Fruit fly (Drosophila melanogaster) whole organism, embryonic: ENCODE data around the gene CG12974.
A peak's percentile ranks its signal among the peaks of the same experiment; 100 is the strongest.

ENCODE experiments used
- Abd-B ChIP-seq: fragments of 200-800 bp; sonication (Bioruptor generic); optimal IDR thresholded peaks from 2 replicates; lab custom pipeline; 2018; ENCODE audit warnings: missing biosample characterization, mild to moderate bottlenecking, missing genetic modification characterization, moderate library complexity
- Adf1 ChIP-seq: fragments of 200-800 bp; sonication (Bioruptor generic); IDR thresholded peaks from 2 replicates; pipeline ENCODE4 v1.3.6; 2022; ENCODE audit warnings: missing biosample characterization, missing genetic modification characterization
- CG1024 ChIP-seq: fragments of 200-800 bp; sonication (Bioruptor generic); IDR thresholded peaks from 2 replicates; pipeline ENCODE4 v1.3.6; 2022; ENCODE audit warnings: missing biosample characterization, missing genetic modification characterization
- CG12659 ChIP-seq: fragments of 200-800 bp; sonication (Bioruptor generic); optimal IDR thresholded peaks from 3 replicates; lab custom pipeline; 2017; ENCODE audit warnings: mild to moderate bottlenecking, missing biosample characterization, missing genetic modification reagents, missing genetic modification characterization
- CG13123 ChIP-seq: fragments of 200-800 bp; sonication (Bioruptor generic); optimal IDR thresholded peaks from 2 replicates; lab custom pipeline; 2016; ENCODE audit warnings: missing biosample characterization, missing genetic modification characterization
- CG13287 ChIP-seq: fragments of 200-800 bp; sonication (Bioruptor generic); IDR thresholded peaks from 2 replicates; pipeline ENCODE4 v1.3.6; 2022; ENCODE audit warnings: missing biosample characterization, missing genetic modification characterization; ENCODE audit not compliant: partially characterized antibody
- CG1529 ChIP-seq: fragments of 200-800 bp; sonication (Bioruptor generic); optimal IDR thresholded peaks from 3 replicates; lab custom pipeline; 2018; ENCODE audit warnings: missing biosample characterization, missing genetic modification characterization
- CG15479 ChIP-seq: fragments of 200-800 bp; sonication (Bioruptor generic); optimal IDR thresholded peaks from 3 replicates; lab custom pipeline; 2019; ENCODE audit warnings: missing biosample characterization, mild to moderate bottlenecking, missing genetic modification characterization, moderate library complexity
- CG15601 ChIP-seq: fragments of 200-800 bp; sonication (Bioruptor generic); optimal IDR thresholded peaks from 3 replicates; lab custom pipeline; 2019; ENCODE audit warnings: missing biosample characterization, mild to moderate bottlenecking, missing genetic modification characterization, moderate library complexity
- CG17361 ChIP-seq: fragments of 200-800 bp; sonication (Bioruptor generic); IDR thresholded peaks from 3 replicates; pipeline ENCODE4 v1.3.6; 2022; ENCODE audit warnings: missing biosample characterization, missing genetic modification characterization
- CG2875 ChIP-seq: fragments of 200-800 bp; sonication (Bioruptor generic); optimal IDR thresholded peaks from 2 replicates; lab custom pipeline; 2017; ENCODE audit warnings: missing biosample characterization, mild to moderate bottlenecking, missing genetic modification characterization, missing genetic modification reagents
- CG31224 ChIP-seq: fragments of 200-800 bp; sonication (Bioruptor generic); IDR thresholded peaks from 2 replicates; pipeline ENCODE4 v1.3.6; 2022; ENCODE audit warnings: missing biosample characterization, missing genetic modification characterization
- CG3407 ChIP-seq: fragments of 200-800 bp; sonication (Bioruptor generic); optimal IDR thresholded peaks from 2 replicates; lab custom pipeline; 2018; ENCODE audit warnings: missing biosample characterization, mild to moderate bottlenecking, missing genetic modification characterization
- CG4854 ChIP-seq: fragments of 200-800 bp; sonication (Bioruptor generic); optimal IDR thresholded peaks from 2 replicates; lab custom pipeline; 2016; ENCODE audit warnings: missing biosample characterization, missing genetic modification characterization, inconsistent platforms
- CG8089 ChIP-seq: fragments of 200-800 bp; sonication (Bioruptor generic); optimal IDR thresholded peaks from 3 replicates; lab custom pipeline; 2016; ENCODE audit warnings: missing biosample characterization, missing genetic modification characterization
- CG8944 ChIP-seq: fragments of 200-800 bp; sonication (Bioruptor generic); optimal IDR thresholded peaks from 3 replicates; lab custom pipeline; 2016; ENCODE audit warnings: missing biosample characterization, missing genetic modification characterization
- D19B ChIP-seq: fragments of 200-800 bp; sonication (Bioruptor generic); optimal IDR thresholded peaks from 2 replicates; lab custom pipeline; 2017; ENCODE audit warnings: missing biosample characterization, mild to moderate bottlenecking, missing genetic modification characterization
- E2f2 ChIP-seq: fragments of 200-800 bp; sonication (Bioruptor generic); IDR thresholded peaks from 2 replicates; pipeline ENCODE4 v1.3.6; 2022; ENCODE audit warnings: missing biosample characterization, missing genetic modification characterization
- Eip74EF ChIP-seq, 2 experiments: fragments of 200-800 bp in 1 of 2; fragments of >200 bp in 1 of 2; sonication (Bioruptor generic) in 1 of 2; optimal IDR thresholded peaks; 2 replicates each; lab custom pipeline; 2017 to 2019; ENCODE audit warnings: missing biosample characterization in 2 of 2, missing genetic modification characterization in 2 of 2, mild to moderate bottlenecking in 1 of 2, moderate library complexity in 1 of 2
- Elba2 ChIP-seq: fragments of 200-800 bp; sonication (Bioruptor generic); optimal IDR thresholded peaks from 3 replicates; lab custom pipeline; 2016; ENCODE audit warnings: missing biosample characterization, missing genetic modification characterization
- Hr3 ChIP-seq: fragments of 200-800 bp; sonication (Bioruptor generic); optimal IDR thresholded peaks from 3 replicates; lab custom pipeline; 2016; ENCODE audit warnings: missing biosample characterization, missing genetic modification characterization
- Meics ChIP-seq: fragments of 200-800 bp; sonication (Bioruptor generic); optimal IDR thresholded peaks from 2 replicates; lab custom pipeline; 2017; ENCODE audit warnings: missing biosample characterization, mild to moderate bottlenecking, missing genetic modification characterization
- NC2α ChIP-seq: fragments of 200-800 bp; sonication (Bioruptor generic); optimal IDR thresholded peaks from 2 replicates; lab custom pipeline; 2016; ENCODE audit warnings: missing biosample characterization, missing genetic modification characterization
- Nf-YB ChIP-seq: fragments of 200-800 bp; sonication (Bioruptor generic); optimal IDR thresholded peaks from 3 replicates; lab custom pipeline; 2019; ENCODE audit warnings: missing biosample characterization, mild to moderate bottlenecking, missing genetic modification characterization, moderate library complexity
- NfI ChIP-seq: fragments of 200-800 bp; sonication (Bioruptor generic); optimal IDR thresholded peaks from 3 replicates; lab custom pipeline; 2018; ENCODE audit warnings: missing biosample characterization, mild to moderate bottlenecking, missing genetic modification characterization, moderate library complexity
- Pdp1 ChIP-seq, 2 experiments: fragments of 200-800 bp; sonication (Bioruptor generic); optimal IDR thresholded peaks; 3 replicates each; lab custom pipeline; 2016; ENCODE audit warnings: missing biosample characterization in 2 of 2, missing genetic modification characterization in 2 of 2, mild to moderate bottlenecking in 1 of 2, moderate library complexity in 1 of 2
- bowl ChIP-seq: fragments of 200-800 bp; sonication (Bioruptor generic); IDR thresholded peaks from 2 replicates; pipeline ENCODE4 v1.3.6; 2022; ENCODE audit warnings: missing biosample characterization, missing genetic modification characterization
- dimm ChIP-seq: fragments of 200-800 bp; sonication (Bioruptor generic); IDR thresholded peaks from 2 replicates; pipeline ENCODE4 v1.3.6; 2022; ENCODE audit warnings: missing biosample characterization, missing genetic modification characterization
- ftz-f1 ChIP-seq: fragments of 200-800 bp; sonication (Bioruptor generic); optimal IDR thresholded peaks from 2 replicates; lab custom pipeline; 2016; ENCODE audit warnings: missing biosample characterization, missing genetic modification characterization
- fu2 ChIP-seq: fragments of 200-800 bp; sonication (Bioruptor generic); optimal IDR thresholded peaks from 2 replicates; lab custom pipeline; 2016; ENCODE audit warnings: missing biosample characterization, missing genetic modification characterization
- gcm ChIP-seq: fragments of 200-800 bp; sonication (Bioruptor generic); optimal IDR thresholded peaks from 2 replicates; lab custom pipeline; 2019; ENCODE audit warnings: missing biosample characterization, mild to moderate bottlenecking, missing genetic modification characterization, moderate library complexity
- gcm2 ChIP-seq: fragments of 200-800 bp; sonication (Bioruptor generic); optimal IDR thresholded peaks from 2 replicates; lab custom pipeline; 2016; ENCODE audit warnings: missing biosample characterization, missing genetic modification characterization
- gfzf ChIP-seq: fragments of 200-800 bp; sonication (Bioruptor generic); optimal IDR thresholded peaks from 2 replicates; lab custom pipeline; 2016; ENCODE audit warnings: missing biosample characterization, mild to moderate bottlenecking, missing genetic modification characterization, moderate library complexity
- her ChIP-seq: fragments of 200-800 bp; sonication (Bioruptor generic); optimal IDR thresholded peaks from 2 replicates; lab custom pipeline; 2016; ENCODE audit warnings: missing biosample characterization, missing genetic modification characterization
- hkb ChIP-seq, 2 experiments: fragments of 200-800 bp in 1 of 2; fragments of >200 bp in 1 of 2; sonication (Bioruptor generic) in 1 of 2; IDR thresholded peaks in 1 of 2; optimal IDR thresholded peaks in 1 of 2; 2 replicates each; pipeline versions ENCODE4 v1.3.6 to Lab custom; 2017 to 2022; ENCODE audit warnings: missing biosample characterization in 1 of 2, missing genetic modification characterization in 1 of 2
- lilli ChIP-seq: fragments of 200-800 bp; sonication (Bioruptor generic); optimal IDR thresholded peaks from 3 replicates; lab custom pipeline; 2016; ENCODE audit warnings: missing biosample characterization, missing genetic modification characterization
- lola ChIP-seq, 3 experiments: fragments of >200 bp in 2 of 3; fragments of 200-800 bp in 1 of 3; sonication (Bioruptor generic) in 1 of 3; optimal IDR thresholded peaks; 2 replicates each; lab custom pipeline; 2017 to 2019; ENCODE audit warnings: missing biosample characterization in 3 of 3, missing genetic modification characterization in 3 of 3, mild to moderate bottlenecking in 1 of 3, moderate library complexity in 1 of 3
- nerfin-1 ChIP-seq: fragments of 200-800 bp; sonication (Bioruptor generic); optimal IDR thresholded peaks from 3 replicates; lab custom pipeline; 2019; ENCODE audit warnings: missing biosample characterization, mild to moderate bottlenecking, missing genetic modification characterization, moderate library complexity
- phol ChIP-seq: fragments of 200-800 bp; sonication (Bioruptor generic); optimal IDR thresholded peaks from 3 replicates; lab custom pipeline; 2018; ENCODE audit warnings: missing biosample characterization, mild to moderate bottlenecking, missing genetic modification characterization, moderate library complexity
- pum ChIP-seq: fragments of 200-800 bp; sonication (Bioruptor generic); optimal IDR thresholded peaks from 2 replicates; lab custom pipeline; 2016; ENCODE audit warnings: missing biosample characterization, missing genetic modification characterization
- sens ChIP-seq: fragments of 200-800 bp; sonication (Bioruptor generic); peaks from one replicate; lab custom pipeline; 2016; ENCODE audit warnings: missing biosample characterization, missing genetic modification characterization
- tll ChIP-seq, 2 experiments: fragments of 200-800 bp in 1 of 2; fragments of >200 bp in 1 of 2; sonication (Bioruptor generic) in 1 of 2; optimal IDR thresholded peaks; 2 replicates each; lab custom pipeline; 2017 to 2019; ENCODE audit warnings: missing biosample characterization in 2 of 2, missing genetic modification characterization in 2 of 2, mild to moderate bottlenecking in 1 of 2, moderate library complexity in 1 of 2
- zfh2 ChIP-seq: fragments of 200-800 bp; sonication (Bioruptor generic); optimal IDR thresholded peaks from 2 replicates; lab custom pipeline; 2016; ENCODE audit warnings: missing biosample characterization, missing genetic modification characterization

Gene CG12974

DNA sequence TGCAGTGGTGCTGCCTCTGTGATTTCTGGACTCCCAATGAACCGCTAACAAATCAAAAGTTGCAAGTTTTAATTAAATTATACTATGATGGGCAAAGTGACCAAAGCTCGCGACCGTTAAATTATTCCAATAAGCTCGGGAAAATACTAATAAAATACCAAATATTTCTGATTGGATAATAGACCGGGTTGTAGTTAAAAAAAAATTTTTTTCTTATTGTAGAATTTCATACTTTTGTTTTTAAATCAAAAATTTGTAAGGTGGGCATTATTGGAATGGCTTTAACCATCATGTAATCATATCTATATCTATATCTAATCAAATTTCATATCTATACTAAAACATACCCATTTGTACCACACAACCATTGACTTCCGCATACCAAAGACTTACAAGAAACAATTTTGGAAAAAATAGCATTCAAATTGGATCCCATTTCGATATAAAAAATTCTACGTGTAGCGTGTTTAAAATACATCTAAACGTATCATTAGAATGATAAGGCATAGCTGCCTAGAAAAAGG lies 17.8 kb downstream of the CG12974 start, which contains the start of gene CG9391 (continued):
- TF ChIP-seq CG8089 (GFP tag; lab: Kevin White, UChicago) (no peak), Adf1 (GFP tag; lab: Robert Waterston, UW) (no peak), CG12659 (peak; percentile 4), her (GFP tag; lab: Kevin White, UChicago) (no peak), NC2α (GFP tag; lab: Kevin White, UChicago) (no peak), Hr3 (GFP tag; lab: Kevin White, UChicago) (no peak), CG31224 (no peak), pum (GFP tag; lab: Kevin White, UChicago) (no peak), bowl (GFP tag; lab: Robert Waterston, UW) (no peak), fu2 (no peak), Elba2 (GFP tag; lab: Kevin White, UChicago) (peak; percentile 40), lola (GFP tag; optimal IDR thresholded peaks at IDR 0.05; lab: Kevin White, UChicago) (no peak), CG2875 (GFP tag; lab: Kevin White, UChicago) (no peak), hkb (optimal IDR thresholded peaks at IDR 0.05; lab: Kevin White, UChicago) (no peak), hkb (GFP tag; IDR thresholded peaks at IDR 0.05; lab: Robert Waterston, UW) (no peak), dimm (no peak), gcm (no peak), lilli (GFP tag; lab: Kevin White, UChicago) (no peak), sens (GFP tag; lab: Kevin White, UChicago) (peak; percentile 41), Pdp1 (GFP tag; optimal IDR thresholded peaks at IDR 0.05; lab: Kevin White, UChicago) (peak in 1 of 2 experiments; percentile 68), tll (GFP tag; optimal IDR thresholded peaks at IDR 0.05; lab: Kevin White, UChicago) (no peak), Meics (GFP tag; lab: Kevin White, UChicago) (no peak), zfh2 (GFP tag; lab: Kevin White, UChicago) (no peak), Eip74EF (GFP tag; optimal IDR thresholded peaks at IDR 0.05; lab: Kevin White, UChicago) (peak in 1 of 2 experiments; percentile 61), Abd-B (no peak), CG15601 (tag; lab: Kevin White, UChicago) (no peak), nerfin-1 (tag; lab: Kevin White, UChicago) (no peak), CG1024 (GFP tag; lab: Robert Waterston, UW) (no peak), CG17361 (GFP tag; lab: Robert Waterston, UW) (0 out of 3 replicates have a peak, but pooled peaks have one; percentile 10), Nf-YB (GFP tag; lab: Kevin White, UChicago) (peak; percentile 23), CG1529 (no peak), E2f2 (GFP tag; lab: Robert Waterston, UW) (peak; percentile 31; the same call in 1 of the 2 replicates), gfzf (GFP tag; lab: Kevin White, UChicago) (peak; percentile 68), NfI (GFP tag; lab: Kevin White, UChicago) (no peak), ftz-f1 (GFP tag; lab: Kevin White, UChicago) (no peak), CG8944 (GFP tag; lab: Kevin White, UChicago) (no peak), gcm2 (GFP tag; lab: Kevin White, UChicago) (no peak), CG3407 (GFP tag; lab: Kevin White, UChicago) (no peak), CG13287 (peak; percentile 7; the same call in 1 of the 2 replicates)

DNA sequence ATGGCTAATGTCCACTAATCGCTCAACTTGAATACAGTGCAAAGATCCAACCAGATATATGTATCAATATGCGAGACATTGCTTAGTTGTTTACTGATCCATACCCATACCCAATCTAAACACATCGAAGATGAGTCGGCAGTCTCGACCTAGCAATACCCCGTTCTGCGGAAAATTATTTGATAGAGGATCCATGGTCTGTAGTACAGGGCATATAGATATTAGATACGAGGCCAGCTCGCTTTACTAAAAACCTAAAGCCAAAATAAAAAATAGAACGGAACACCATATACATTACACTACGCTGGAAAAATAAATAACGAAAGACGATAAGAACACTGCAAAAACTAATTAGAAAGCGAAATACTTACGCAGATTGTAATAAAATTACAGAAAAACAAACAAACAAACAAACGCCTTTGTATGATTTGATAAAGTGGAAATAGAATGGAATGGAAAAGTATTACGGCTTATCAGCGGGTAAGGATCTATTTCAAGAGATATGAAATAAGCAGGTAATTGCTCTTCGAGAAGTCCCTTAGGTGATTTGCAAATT lies 19.6 kb downstream of the CG12974 start:
- TF ChIP-seq CG8944 (GFP tag; lab: Kevin White, UChicago) (no peak), D19B (GFP tag; lab: Kevin White, UChicago) (peak; percentile 58), CG13123 (GFP tag; lab: Kevin White, UChicago) (no peak), phol (no peak), sens (GFP tag; lab: Kevin White, UChicago) (peak; percentile 20), CG15479 (GFP tag; lab: Kevin White, UChicago) (peak; percentile 82), CG4854 (GFP tag; lab: Kevin White, UChicago) (no peak)
- TF ChIP-seq, all 482 proteins: peak for 3
